Fruit fly (Drosophila melanogaster) whole organism, embryonic: ENCODE measurements around the gene CG14088.

ENCODE experiments used
- Abd-B ChIP-seq: fragments of 200-800 bp; sonication (Bioruptor generic); optimal IDR thresholded peaks from 2 replicates; lab custom pipeline; 2018; ENCODE audit warnings: missing biosample characterization, mild to moderate bottlenecking, missing genetic modification characterization, moderate library complexity
- Adf1 ChIP-seq: fragments of 200-800 bp; sonication (Bioruptor generic); IDR thresholded peaks from 2 replicates; pipeline ENCODE4 v1.3.6; 2022; ENCODE audit warnings: missing biosample characterization, missing genetic modification characterization
- Bgb ChIP-seq: fragments of 200-800 bp; sonication (Bioruptor generic); IDR thresholded peaks from 2 replicates; pipeline ENCODE4 v1.3.6; 2022; ENCODE audit warnings: missing biosample characterization, missing genetic modification characterization; ENCODE audit not compliant: partially characterized antibody
- Blimp-1 ChIP-seq: fragments of 200-800 bp; sonication (Bioruptor generic); optimal IDR thresholded peaks from 3 replicates; lab custom pipeline; 2018; ENCODE audit warnings: missing biosample characterization, missing genetic modification characterization, mild to moderate bottlenecking, moderate library complexity, missing genetic modification reagents
- CG10209 ChIP-seq: fragments of 200-800 bp; sonication (Bioruptor generic); optimal IDR thresholded peaks from 3 replicates; lab custom pipeline; 2017; ENCODE audit warnings: missing biosample characterization, mild to moderate bottlenecking, missing genetic modification characterization, missing genetic modification reagents
- CG10321 ChIP-seq: fragments of 200-800 bp; sonication (Bioruptor generic); IDR thresholded peaks from 2 replicates; pipeline ENCODE4 v1.3.6; 2022; ENCODE audit warnings: missing biosample characterization, missing genetic modification characterization
- CG10979 ChIP-seq: fragments of 200-800 bp; sonication (Bioruptor generic); optimal IDR thresholded peaks from 2 replicates; lab custom pipeline; 2018; ENCODE audit warnings: missing biosample characterization, mild to moderate bottlenecking, missing genetic modification characterization, moderate library complexity
- CG12104 ChIP-seq: fragments of 200-800 bp; sonication (Bioruptor generic); optimal IDR thresholded peaks from 3 replicates; lab custom pipeline; 2016; ENCODE audit warnings: missing biosample characterization, missing genetic modification characterization
- CG13296 ChIP-seq: fragments of 200-800 bp; sonication (Bioruptor generic); optimal IDR thresholded peaks from 3 replicates; lab custom pipeline; 2018; ENCODE audit warnings: missing biosample characterization, mild to moderate bottlenecking, missing genetic modification characterization
- CG13894 ChIP-seq: fragments of 200-800 bp; sonication (Bioruptor generic); optimal IDR thresholded peaks from 3 replicates; lab custom pipeline; 2018; ENCODE audit warnings: missing biosample characterization, mild to moderate bottlenecking, missing genetic modification characterization, moderate library complexity
- CG15479 ChIP-seq: fragments of 200-800 bp; sonication (Bioruptor generic); optimal IDR thresholded peaks from 3 replicates; lab custom pipeline; 2019; ENCODE audit warnings: missing biosample characterization, mild to moderate bottlenecking, missing genetic modification characterization, moderate library complexity
- CG15514 ChIP-seq: fragments of 200-800 bp; sonication (Bioruptor generic); optimal IDR thresholded peaks from 3 replicates; lab custom pipeline; 2017; ENCODE audit warnings: missing biosample characterization, missing genetic modification characterization, mild to moderate bottlenecking, moderate library complexity, missing genetic modification reagents
- CG2116 ChIP-seq: fragments of 200-800 bp; sonication (Bioruptor generic); optimal IDR thresholded peaks from 3 replicates; lab custom pipeline; 2018; ENCODE audit warnings: missing biosample characterization, mild to moderate bottlenecking, missing genetic modification characterization
- CG2199 ChIP-seq: fragments of 200-800 bp; sonication (Bioruptor generic); IDR thresholded peaks from 3 replicates; pipeline ENCODE4 v1.3.6; 2022; ENCODE audit warnings: missing biosample characterization, missing genetic modification characterization
- CG31224 ChIP-seq: fragments of 200-800 bp; sonication (Bioruptor generic); IDR thresholded peaks from 2 replicates; pipeline ENCODE4 v1.3.6; 2022; ENCODE audit warnings: missing biosample characterization, missing genetic modification characterization
- CG3163 ChIP-seq: fragments of 200-800 bp; sonication (Bioruptor generic); optimal IDR thresholded peaks from 3 replicates; lab custom pipeline; 2016; ENCODE audit warnings: missing biosample characterization, missing genetic modification characterization
- CG3407 ChIP-seq: fragments of 200-800 bp; sonication (Bioruptor generic); optimal IDR thresholded peaks from 2 replicates; lab custom pipeline; 2018; ENCODE audit warnings: missing biosample characterization, mild to moderate bottlenecking, missing genetic modification characterization
- CG3995 ChIP-seq: fragments of 200-800 bp; sonication (Bioruptor generic); optimal IDR thresholded peaks from 3 replicates; lab custom pipeline; 2016; ENCODE audit warnings: missing biosample characterization, missing genetic modification characterization
- CG42726 ChIP-seq: fragments of 200-800 bp; sonication (Bioruptor generic); IDR thresholded peaks from 2 replicates; pipeline ENCODE4 v1.3.6; 2022; ENCODE audit warnings: missing biosample characterization, missing genetic modification characterization; ENCODE audit not compliant: partially characterized antibody
- CG4404 ChIP-seq: fragments of 200-800 bp; sonication (Bioruptor generic); IDR thresholded peaks from 2 replicates; pipeline ENCODE4 v1.3.6; 2022; ENCODE audit warnings: missing biosample characterization, missing genetic modification characterization
- CG4617 ChIP-seq: fragments of 200-800 bp; sonication (Bioruptor generic); optimal IDR thresholded peaks from 3 replicates; lab custom pipeline; 2016; ENCODE audit warnings: missing biosample characterization, missing genetic modification characterization, borderline replicate concordance
- CG8290 ChIP-seq, 3 experiments: fragments of 200-800 bp; sonication (Bioruptor generic); optimal IDR thresholded peaks; 2 replicates each; lab custom pipeline; 2016 to 2019; ENCODE audit warnings: missing biosample characterization in 3 of 3, missing genetic modification characterization in 3 of 3, mild to moderate bottlenecking in 2 of 3, moderate library complexity in 1 of 3
- CG8388 ChIP-seq: fragments of 200-800 bp; sonication (Bioruptor generic); optimal IDR thresholded peaks from 2 replicates; lab custom pipeline; 2019; ENCODE audit warnings: missing biosample characterization, mild to moderate bottlenecking, missing genetic modification characterization, moderate library complexity
- Drgx ChIP-seq: fragments of 200-800 bp; sonication (Bioruptor generic); IDR thresholded peaks from 2 replicates; pipeline ENCODE4 v1.3.6; 2022; ENCODE audit warnings: missing biosample characterization, missing genetic modification characterization
- HLHmδ ChIP-seq: fragments of 200-800 bp; sonication (Bioruptor generic); optimal IDR thresholded peaks from 2 replicates; lab custom pipeline; 2018; ENCODE audit warnings: missing biosample characterization, mild to moderate bottlenecking, missing genetic modification characterization, moderate library complexity
- Hmr ChIP-seq: fragments of 200-800 bp; sonication (Bioruptor generic); optimal IDR thresholded peaks from 3 replicates; lab custom pipeline; 2017; ENCODE audit warnings: mild to moderate bottlenecking, missing biosample characterization, missing genetic modification reagents, missing genetic modification characterization
- Med ChIP-seq: fragments of 200-800 bp; sonication (Bioruptor generic); peaks from one replicate; lab custom pipeline; 2016; ENCODE audit warnings: missing biosample characterization, missing genetic modification characterization, mild to moderate bottlenecking, inconsistent platforms, moderate library complexity
- Mes4 ChIP-seq: fragments of 200-800 bp; sonication (Bioruptor generic); optimal IDR thresholded peaks from 2 replicates; lab custom pipeline; 2016; ENCODE audit warnings: missing biosample characterization, missing genetic modification characterization
- Scr ChIP-seq: fragments of 200-800 bp; sonication (Bioruptor generic); IDR thresholded peaks from 2 replicates; pipeline ENCODE4 v1.3.6; 2022; ENCODE audit warnings: missing biosample characterization, missing genetic modification characterization; ENCODE audit not compliant: partially characterized antibody
- Sry-β ChIP-seq: fragments of 200-800 bp; sonication (Bioruptor generic); optimal IDR thresholded peaks from 2 replicates; lab custom pipeline; 2018; ENCODE audit warnings: missing biosample characterization, mild to moderate bottlenecking, missing genetic modification characterization, moderate library complexity
- Trl ChIP-seq, 3 experiments: fragments of >200 bp in 2 of 3; fragments of 200-800 bp in 1 of 3; sonication (Bioruptor generic) in 1 of 3; optimal IDR thresholded peaks; 2 replicates in 1 of 3; 3 replicates in 2 of 3; lab custom pipeline; 2016 to 2017; ENCODE audit warnings: missing biosample characterization in 1 of 3, missing genetic modification characterization in 1 of 3
- YL-1 ChIP-seq: fragments of 200-800 bp; sonication (Bioruptor generic); optimal IDR thresholded peaks from 3 replicates; lab custom pipeline; 2017; ENCODE audit warnings: missing biosample characterization, mild to moderate bottlenecking, missing genetic modification characterization
- abd-A ChIP-seq: fragments of 200-800 bp; sonication (Bioruptor generic); optimal IDR thresholded peaks from 3 replicates; lab custom pipeline; 2019; ENCODE audit warnings: missing biosample characterization, mild to moderate bottlenecking, missing genetic modification characterization, moderate library complexity
- crol ChIP-seq: fragments of 200-800 bp; sonication (Bioruptor generic); IDR thresholded peaks from 2 replicates; pipeline ENCODE4 v1.3.6; 2022; ENCODE audit warnings: missing biosample characterization, missing genetic modification characterization
- ewg ChIP-seq: fragments of 200-800 bp; sonication (Bioruptor generic); optimal IDR thresholded peaks from 3 replicates; lab custom pipeline; 2017; ENCODE audit warnings: mild to moderate bottlenecking, missing biosample characterization, missing genetic modification reagents, missing genetic modification characterization
- fd102C ChIP-seq: fragments of 200-800 bp; sonication (Bioruptor generic); optimal IDR thresholded peaks from 2 replicates; lab custom pipeline; 2018; ENCODE audit warnings: missing biosample characterization, mild to moderate bottlenecking, missing genetic modification characterization, moderate library complexity
- gcm2 ChIP-seq: fragments of 200-800 bp; sonication (Bioruptor generic); optimal IDR thresholded peaks from 2 replicates; lab custom pipeline; 2016; ENCODE audit warnings: missing biosample characterization, missing genetic modification characterization
- hkb ChIP-seq, 2 experiments: fragments of 200-800 bp in 1 of 2; fragments of >200 bp in 1 of 2; sonication (Bioruptor generic) in 1 of 2; IDR thresholded peaks in 1 of 2; optimal IDR thresholded peaks in 1 of 2; 2 replicates each; pipeline versions ENCODE4 v1.3.6 to Lab custom; 2017 to 2022; ENCODE audit warnings: missing biosample characterization in 1 of 2, missing genetic modification characterization in 1 of 2
- kay ChIP-seq: fragments of 200-800 bp; sonication (Bioruptor generic); optimal IDR thresholded peaks from 2 replicates; lab custom pipeline; 2016; ENCODE audit warnings: missing biosample characterization, missing genetic modification characterization
- maf-S ChIP-seq: fragments of 200-800 bp; sonication (Bioruptor generic); optimal IDR thresholded peaks from 2 replicates; lab custom pipeline; 2016; ENCODE audit warnings: missing biosample characterization, missing genetic modification characterization
- onecut ChIP-seq: fragments of 200-800 bp; sonication (Bioruptor generic); IDR thresholded peaks from 2 replicates; pipeline ENCODE4 v1.3.6; 2022; ENCODE audit warnings: missing biosample characterization, missing genetic modification characterization
- peb ChIP-seq: fragments of 200-800 bp; sonication (Bioruptor generic); IDR thresholded peaks from 2 replicates; pipeline ENCODE4 v1.3.6; 2022; ENCODE audit warnings: missing biosample characterization, missing genetic modification characterization
- rib ChIP-seq: fragments of 200-800 bp; sonication (Bioruptor generic); IDR thresholded peaks from 2 replicates; pipeline ENCODE4 v1.3.6; 2022; ENCODE audit warnings: missing biosample characterization, missing genetic modification characterization
- so ChIP-seq: fragments of 200-800 bp; sonication (Bioruptor generic); IDR thresholded peaks from 3 replicates; pipeline ENCODE4 v1.3.6; 2022; ENCODE audit warnings: missing biosample characterization, missing genetic modification characterization
- sug ChIP-seq: fragments of 200-800 bp; optimal IDR thresholded peaks from 2 replicates; lab custom pipeline; 2019; ENCODE audit warnings: missing biosample characterization, mild to moderate bottlenecking, missing genetic modification characterization, moderate library complexity
- twi ChIP-seq: fragments of 200-800 bp; optimal IDR thresholded peaks from 2 replicates; lab custom pipeline; 2019; ENCODE audit warnings: missing biosample characterization, mild to moderate bottlenecking, missing genetic modification characterization, moderate library complexity
- zfh1 ChIP-seq: fragments of 200-800 bp; sonication (Bioruptor generic); IDR thresholded peaks from 3 replicates; pipeline ENCODE4 v1.3.6; 2022; ENCODE audit warnings: missing biosample characterization, missing genetic modification characterization

The CG14088 gene

DNA sequence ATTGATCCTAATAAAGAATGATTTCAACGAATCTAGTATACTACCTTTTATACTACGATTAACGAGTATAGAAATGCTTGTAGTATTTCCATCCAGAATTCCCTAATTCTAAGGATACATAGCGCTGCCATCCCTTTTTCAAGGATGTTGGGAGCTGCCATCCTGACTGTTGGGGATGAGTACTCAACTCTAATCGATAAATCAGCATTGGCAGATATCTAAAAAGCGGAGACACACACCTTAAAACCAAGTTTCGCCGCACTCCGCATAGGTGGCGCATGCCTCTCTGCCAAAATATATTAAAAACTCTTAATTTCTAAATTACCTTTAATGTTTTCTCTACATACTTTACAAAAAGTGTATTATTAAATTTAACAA is 23.8 kb upstream of the CG14088 start, which contains the start of gene fal (continued):
- TF ChIP-seq CG13894 (tag; lab: Kevin White, UChicago) (peak; percentile 80), gcm2 (GFP tag; lab: Kevin White, UChicago) (no peak), CG42726 (GFP tag; lab: Robert Waterston, UW) (peak; percentile 59; the same call in 1 of the 2 replicates), twi (tag; lab: Kevin White, UChicago) (no peak), CG2116 (GFP tag; lab: Kevin White, UChicago) (peak; percentile 77), Hmr (GFP tag; lab: Kevin White, UChicago) (peak; percentile 62), CG10209 (GFP tag; lab: Kevin White, UChicago) (no peak), Scr (GFP tag; lab: Robert Waterston, UW) (peak; percentile 55; the same call in 1 of the 2 replicates), peb (GFP tag; lab: Robert Waterston, UW) (no peak), sug (tag; lab: Kevin White, UChicago) (no peak), Sry-β (no peak), CG10321 (no peak; the same call in 1 of the 2 replicates), kay (GFP tag; lab: Kevin White, UChicago) (no peak), Bgb (GFP tag; lab: Robert Waterston, UW) (peak; percentile 64), CG4404 (GFP tag; lab: Robert Waterston, UW) (no peak), onecut (GFP tag; lab: Robert Waterston, UW) (peak; percentile 22; the same call in 1 of the 2 replicates), CG15514 (GFP tag; lab: Kevin White, UChicago) (peak; percentile 57), Mes4 (GFP tag; lab: Kevin White, UChicago) (no peak)
- TF ChIP-seq, all 482 proteins: peak for 101

DNA sequence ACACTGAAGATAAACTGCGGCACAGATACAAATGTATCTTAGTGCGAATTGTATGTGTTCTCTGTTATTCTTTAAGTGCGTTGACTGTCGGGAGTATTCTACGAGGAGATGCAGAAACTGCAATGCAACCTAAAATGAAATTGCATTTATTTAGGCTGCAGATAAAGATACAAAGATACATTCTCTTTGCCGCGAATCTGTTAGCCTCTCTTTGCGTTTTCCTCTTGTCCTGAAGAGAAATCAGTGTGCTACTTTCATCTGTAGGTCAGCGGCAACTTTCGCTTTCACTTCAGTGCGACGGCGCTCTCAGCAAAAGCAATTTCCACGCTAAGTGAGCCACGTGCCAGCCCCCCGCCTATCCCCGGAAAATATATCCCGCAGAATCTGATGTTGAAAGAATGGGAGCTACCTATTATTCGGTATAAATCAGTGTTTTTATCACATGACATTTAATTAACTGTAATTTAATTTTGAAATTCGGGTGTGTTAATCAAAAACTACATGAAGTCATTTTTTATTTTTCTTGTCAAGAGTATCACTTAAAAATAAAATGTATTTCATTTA is 22.8 kb upstream of the CG14088 start:
- peak; percentile 5; the same call in 1 of the 2 replicates for TF ChIP-seq Drgx (GFP tag; lab: Robert Waterston, UW)
- no peak for TF ChIP-seq CG4617 (GFP tag; lab: Kevin White, UChicago)
- TF ChIP-seq CG3163 (GFP tag; lab: Kevin White, UChicago), result peak; percentile 93
- peak; percentile 22 for TF ChIP-seq abd-A (tag; lab: Kevin White, UChicago)
- no peak for TF ChIP-seq hkb (optimal IDR thresholded peaks at IDR 0.05; lab: Kevin White, UChicago)
- no peak for TF ChIP-seq hkb (GFP tag; IDR thresholded peaks at IDR 0.05; lab: Robert Waterston, UW)
- TF ChIP-seq ewg (GFP tag; lab: Kevin White, UChicago), result peak; percentile 65
- no peak for TF ChIP-seq CG13296 (GFP tag; lab: Kevin White, UChicago)
- TF ChIP-seq maf-S (GFP tag; lab: Kevin White, UChicago), result no peak
- TF ChIP-seq CG12104 (GFP tag; lab: Kevin White, UChicago), result no peak
- peak; percentile 74 for TF ChIP-seq CG15479 (GFP tag; lab: Kevin White, UChicago)
- TF ChIP-seq rib (GFP tag; lab: Robert Waterston, UW), result no peak
- no peak for TF ChIP-seq CG10979 (tag; lab: Kevin White, UChicago)
- no peak for TF ChIP-seq Adf1
- peak; percentile 47 for TF ChIP-seq Med
- TF ChIP-seq YL-1 (GFP tag; lab: Kevin White, UChicago), result no peak
- peak; percentile 25 for TF ChIP-seq fd102C (GFP tag; lab: Kevin White, UChicago)
- peak in 1 of 2 experiments; percentile 25 for TF ChIP-seq Trl (optimal IDR thresholded peaks at IDR 0.05; lab: Kevin White, UChicago)
- TF ChIP-seq Trl (GFP tag; optimal IDR thresholded peaks at IDR 0.05; lab: Kevin White, UChicago), result no peak
- no peak for TF ChIP-seq Abd-B (GFP tag; lab: Kevin White, UChicago)
- peak; percentile 97 for TF ChIP-seq Blimp-1
- TF ChIP-seq CG3407 (GFP tag; lab: Kevin White, UChicago), result no peak
- no peak for TF ChIP-seq CG3995
- TF ChIP-seq CG2199 (GFP tag; lab: Robert Waterston, UW), result 0 out of 3 replicates have a peak, but pooled peaks have one; percentile 17
- no peak for TF ChIP-seq zfh1
- TF ChIP-seq so, result no peak
- peak; percentile 56 for TF ChIP-seq HLHmδ (GFP tag; lab: Kevin White, UChicago)
- TF ChIP-seq CG8388 (GFP tag; lab: Kevin White, UChicago), result no peak
- no peak for TF ChIP-seq CG8290 (GFP tag; optimal IDR thresholded peaks at IDR 0.05; lab: Kevin White, UChicago)
- TF ChIP-seq CG8290 (tag; optimal IDR thresholded peaks at IDR 0.05; lab: Kevin White, UChicago), result peak in 1 of 2 experiments; percentile 36
- TF ChIP-seq CG31224, result no peak
- TF ChIP-seq crol, result peak; percentile 86
